Worm (Caenorhabditis elegans): ENCODE measurements around the gene H37A05.4.
A peak's percentile ranks its signal among the peaks of the same experiment; 100 is the strongest.

H37A05.4 gene

DNA sequence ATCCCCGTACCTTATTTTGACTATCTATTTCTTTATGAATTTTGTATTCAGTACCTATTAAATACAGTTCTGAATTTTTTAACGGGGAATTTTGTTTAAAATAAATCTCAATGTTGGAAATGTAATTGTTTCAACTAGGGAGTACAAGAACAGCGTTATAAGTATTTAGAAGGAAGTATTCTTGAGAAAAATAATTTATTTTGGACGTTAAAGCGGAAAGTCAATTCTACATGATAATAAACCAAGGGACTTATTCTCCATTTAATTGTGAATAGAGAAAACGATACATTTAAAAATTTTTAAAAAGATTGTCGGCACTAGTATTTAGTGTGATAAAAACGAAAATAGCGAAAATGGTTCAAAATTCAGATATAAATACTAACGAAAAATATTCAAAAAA lies 19.6 kb upstream of the H37A05.4 start (continued):
- TF ChIP-seq akir-1 (GFP tag; optimal IDR thresholded peaks at IDR 0.05) (no peak), madf-3 (GFP tag; IDR thresholded peaks at IDR 0.05) (0 out of 2 replicates have a peak, but pooled peaks have one; percentile 72), dpff-1 (tag; optimal IDR thresholded peaks at IDR 0.05) (no peak), F22D6.2 (tag; optimal IDR thresholded peaks at IDR 0.05) (no peak), egrh-3 (GFP tag; IDR thresholded peaks at IDR 0.05) (no peak), tlf-1 (GFP tag; optimal IDR thresholded peaks at IDR 0.05) (peak; percentile 15)

DNA sequence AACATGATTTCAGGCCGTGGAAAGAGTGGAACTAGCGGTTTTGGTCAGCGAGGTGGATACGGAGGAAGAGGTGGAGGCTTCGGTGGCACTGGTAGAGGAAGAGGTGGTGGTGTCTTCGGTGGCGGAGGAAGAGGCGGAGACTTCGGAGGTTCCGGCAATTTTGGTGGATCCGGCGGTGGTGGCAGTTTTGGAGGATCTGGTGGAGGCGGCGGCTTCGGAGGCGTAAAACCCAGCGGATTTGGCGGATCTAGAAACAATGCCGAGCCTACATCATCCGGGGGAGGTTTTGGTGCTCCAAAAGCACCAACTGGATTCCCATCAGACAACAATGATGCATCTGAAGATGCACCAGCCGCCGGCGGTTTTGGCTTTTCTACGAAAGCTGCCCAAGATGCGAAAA lies 18.8 kb upstream of the H37A05.4 start:
- TF ChIP-seq sea-2 (GFP tag; IDR thresholded peaks at IDR 0.05) (no peak), die-1 (tag; optimal IDR thresholded peaks at IDR 0.05) (no peak), nfyb-1 (GFP tag; IDR thresholded peaks at IDR 0.05) (peak; percentile 12; the same call in 1 of the 2 replicates), hlh-12 (tag; optimal IDR thresholded peaks at IDR 0.05) (no peak), egrh-3 (GFP tag; IDR thresholded peaks at IDR 0.05) (peak; percentile 82; the same call in 1 of the 2 replicates), F37B4.10 (GFP tag; IDR thresholded peaks at IDR 0.05) (no peak), zfh-2 (GFP tag; conservative IDR thresholded peaks at IDR 0.05) (peak; percentile 90), nfya-2 (GFP tag; IDR thresholded peaks at IDR 0.05) (no peak), Y53F4B.3 (GFP tag; IDR thresholded peaks at IDR 0.05) (no peak), tbx-9 (tag; optimal IDR thresholded peaks at IDR 0.05; ENCODE audit: borderline replicate concordance) (no peak), madf-3 (GFP tag; IDR thresholded peaks at IDR 0.05) (0 out of 2 replicates have a peak, but pooled peaks have one; percentile 50), D2030.7 (GFP tag; IDR thresholded peaks at IDR 0.05) (no peak)

DNA sequence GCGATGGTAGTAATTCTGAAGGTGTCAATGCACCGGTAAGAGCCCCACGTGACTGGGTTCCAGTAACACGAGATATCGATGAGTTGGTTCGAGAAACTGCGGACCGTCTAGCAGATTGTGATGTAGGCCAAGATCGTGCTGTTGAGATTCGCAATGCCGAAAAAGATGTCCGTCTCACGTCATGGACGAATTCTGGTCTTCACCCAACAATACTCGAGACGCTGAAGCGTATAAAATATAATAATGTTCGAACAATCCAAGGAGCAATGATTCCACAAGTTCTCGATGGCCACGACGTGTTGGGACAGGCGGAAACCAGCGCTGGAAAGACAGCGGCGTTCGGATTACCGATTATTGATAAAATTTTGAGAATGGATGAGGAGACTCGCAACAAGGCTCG lies 16.9 kb upstream of the H37A05.4 start:
- TF ChIP-seq him-1 (tag; optimal IDR thresholded peaks at IDR 0.05): no peak
- TF ChIP-seq Y56A3A.18 (GFP tag; IDR thresholded peaks at IDR 0.05): no peak
- no peak for TF ChIP-seq mel-28 (tag; optimal IDR thresholded peaks at IDR 0.05; ENCODE audit: borderline replicate concordance)
- TF ChIP-seq Y53G8AR.9 (GFP tag; conservative IDR thresholded peaks at IDR 0.05): no peak
- no peak for TF ChIP-seq ama-1 (optimal IDR thresholded peaks at IDR 0.05)
- no peak for TF ChIP-seq ama-1 (GFP tag; optimal IDR thresholded peaks at IDR 0.05)
- no peak for TF ChIP-seq ztf-25 (GFP tag; IDR thresholded peaks at IDR 0.05)
- TF ChIP-seq sea-2 (GFP tag; IDR thresholded peaks at IDR 0.05): no peak
- TF ChIP-seq efl-1 (GFP tag; optimal IDR thresholded peaks at IDR 0.05): no peak
- no peak for TF ChIP-seq tlf-1 (GFP tag; optimal IDR thresholded peaks at IDR 0.05)
- no peak for TF ChIP-seq F23B12.7 (tag; optimal IDR thresholded peaks at IDR 0.05; ENCODE audit: insufficient read depth)
- TF ChIP-seq B0336.3 (GFP tag; IDR thresholded peaks at IDR 0.05): no peak
- TF ChIP-seq pbrm-1 (GFP tag; IDR thresholded peaks at IDR 0.05): no peak
- no peak for TF ChIP-seq aptf-3 (GFP tag; IDR thresholded peaks at IDR 0.05)
- no peak for TF ChIP-seq Y95B8A.8 (GFP tag; IDR thresholded peaks at IDR 0.05)

DNA sequence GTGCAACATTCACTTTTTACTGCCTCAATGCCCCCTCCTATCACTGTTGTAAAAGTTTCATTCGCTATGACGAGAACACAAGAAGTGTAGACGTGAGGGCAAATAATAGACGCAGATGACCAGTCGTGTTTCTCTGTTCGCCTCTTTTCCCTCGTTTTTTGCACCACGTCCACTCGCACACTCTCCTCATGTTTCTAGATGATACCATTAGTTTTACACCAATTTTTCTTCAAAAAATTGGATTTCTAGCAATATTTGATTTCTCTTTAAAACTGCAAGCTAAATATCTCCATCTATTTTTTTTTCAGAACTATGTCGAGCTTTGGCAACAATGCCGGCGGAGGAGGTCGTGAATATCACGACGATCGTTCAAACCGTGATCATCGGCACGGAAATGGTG lies 15.5 kb upstream of the H37A05.4 start, which contains the start of gene rde-12:
rde-12 (plus strand) TSS at position 301 of the 400 bp plus-strand sequence.
- no peak for TF ChIP-seq lin-35 (GFP tag; optimal IDR thresholded peaks at IDR 0.05)
- TF ChIP-seq F52B5.7 (tag; optimal IDR thresholded peaks at IDR 0.05): peak; percentile 20
- TF ChIP-seq B0019.2 (GFP tag; conservative IDR thresholded peaks at IDR 0.05): no peak
- TF ChIP-seq ets-4 (GFP tag; optimal IDR thresholded peaks at IDR 0.05): no peak
- TF ChIP-seq ceh-100 (GFP tag; IDR thresholded peaks at IDR 0.05): no peak
- 0 out of 2 replicates have a peak, but pooled peaks have one; percentile 16 for TF ChIP-seq egl-44 (GFP tag; IDR thresholded peaks at IDR 0.05)
- no peak for TF ChIP-seq Y79H2A.3 (GFP tag; conservative IDR thresholded peaks at IDR 0.05)
- 0 out of 2 replicates have a peak, but pooled peaks have one; percentile 5 for TF ChIP-seq madf-6 (GFP tag; IDR thresholded peaks at IDR 0.05)
- peak; percentile 41; the same call in 1 of the 2 replicates for TF ChIP-seq hmg-1.2 (GFP tag; IDR thresholded peaks at IDR 0.05)
- no peak for TF ChIP-seq mes-4 (tag; optimal IDR thresholded peaks at IDR 0.05)
- 0 out of 2 replicates have a peak, but pooled peaks have one; percentile 32 for TF ChIP-seq lin-26 (GFP tag; IDR thresholded peaks at IDR 0.05)
- TF ChIP-seq C06A6.2 (GFP tag; conservative IDR thresholded peaks at IDR 0.05): no peak
- TF ChIP-seq ztf-6 (GFP tag; IDR thresholded peaks at IDR 0.05): no peak
- TF ChIP-seq cebp-1 (GFP tag; IDR thresholded peaks at IDR 0.05): no peak
- TF ChIP-seq cebp-1 (tag; optimal IDR thresholded peaks at IDR 0.05): peak; percentile 27
